Fruit fly (Drosophila melanogaster): ENCODE results near the gene Prosbeta2R1.

Gene Prosbeta2R1

DNA sequence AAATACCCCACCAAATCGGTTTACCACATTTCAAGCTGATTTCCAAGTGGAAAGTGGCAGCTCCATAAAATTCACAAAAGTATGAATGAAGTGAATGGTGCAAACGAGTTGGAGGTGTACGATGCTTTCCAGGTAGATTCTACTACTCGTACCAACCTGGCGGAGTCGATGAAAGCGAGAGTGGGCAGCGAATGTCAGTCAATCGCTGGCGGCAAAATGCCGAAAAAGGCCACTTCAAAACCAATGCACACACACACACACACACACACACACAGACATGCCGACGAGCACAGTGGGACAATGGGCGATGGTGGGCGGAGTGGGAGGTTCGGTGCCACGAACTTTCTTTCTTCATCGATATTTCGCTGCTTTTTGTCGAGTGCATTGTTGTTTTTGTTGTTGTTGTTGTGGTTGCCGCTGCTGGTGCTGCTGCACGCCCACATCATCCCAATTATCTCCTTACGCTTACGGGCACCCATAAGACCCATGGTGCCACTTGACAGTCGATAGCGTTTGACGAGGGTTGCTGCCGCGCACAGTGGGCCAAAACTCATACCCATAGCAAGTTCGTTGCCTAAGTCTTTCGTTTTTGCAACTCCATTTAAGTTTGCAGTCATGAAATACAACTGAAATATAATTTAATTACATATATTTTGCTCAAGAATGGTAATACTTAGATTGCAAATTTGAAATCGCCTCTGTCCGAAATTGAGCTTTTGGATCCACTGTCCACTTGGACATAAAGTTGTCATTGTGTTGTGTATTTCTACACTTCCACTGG, 25.3 kb upstream of the Prosbeta2R1 start (continued):
- TF ChIP-seq NfI (GFP tag; optimal IDR thresholded peaks at IDR 0.05) (peak; percentile 4), pfk (GFP tag; optimal IDR thresholded peaks at IDR 0.05) (no peak), Oaz (GFP tag; IDR thresholded peaks at IDR 0.05) (no peak), sr (GFP tag; IDR thresholded peaks at IDR 0.05) (no peak), HLH4C (GFP tag; IDR thresholded peaks at IDR 0.05; ENCODE audit: partially characterized antibody) (no peak), tll (GFP tag; optimal IDR thresholded peaks at IDR 0.05) (no peak), CG3281 (GFP tag; optimal IDR thresholded peaks at IDR 0.05) (no peak), Deaf1 (tag; optimal IDR thresholded peaks at IDR 0.05) (no peak), CG18476 (GFP tag; optimal IDR thresholded peaks at IDR 0.05) (no peak), tgo (GFP tag; IDR thresholded peaks at IDR 0.05) (peak; percentile 35; the same call in 1 of the 3 replicates), CG9876 (GFP tag; optimal IDR thresholded peaks at IDR 0.05) (no peak), chn (GFP tag; optimal IDR thresholded peaks at IDR 0.05) (no peak), CG3995 (GFP tag; optimal IDR thresholded peaks at IDR 0.05) (no peak), Lim3 (GFP tag; IDR thresholded peaks at IDR 0.05) (no peak), CG17385 (GFP tag; optimal IDR thresholded peaks at IDR 0.05) (no peak), CG10979 (tag; optimal IDR thresholded peaks at IDR 0.05) (peak; percentile 63), Opbp (GFP tag; IDR thresholded peaks at IDR 0.05; ENCODE audit: partially characterized antibody) (no peak), seq (GFP tag; IDR thresholded peaks at IDR 0.05) (no peak), CG16779 (GFP tag; IDR thresholded peaks at IDR 0.05) (no peak), dpn (GFP tag; optimal IDR thresholded peaks at IDR 0.05) (peak in 1 of 2 experiments; percentile 24), CG2712 (tag; optimal IDR thresholded peaks at IDR 0.05) (peak; percentile 40), CG1602 (GFP tag; optimal IDR thresholded peaks at IDR 0.05) (no peak), sens (GFP tag) (peak; percentile 91), tna (GFP tag; IDR thresholded peaks at IDR 0.05; ENCODE audit: partially characterized antibody) (no peak), Adf1 (GFP tag; IDR thresholded peaks at IDR 0.05) (no peak), cg (GFP tag; optimal IDR thresholded peaks at IDR 0.05) (peak; percentile 23), dysf (GFP tag; IDR thresholded peaks at IDR 0.05) (peak; percentile 51; the same call in 2 of the 3 replicates), CG17186 (GFP tag; optimal IDR thresholded peaks at IDR 0.05) (no peak), CG15601 (tag; optimal IDR thresholded peaks at IDR 0.05) (peak; percentile 1), vfl (GFP tag; optimal IDR thresholded peaks at IDR 0.05) (no peak), lbe (GFP tag; optimal IDR thresholded peaks at IDR 0.05) (peak; percentile 59), dmrt99B (tag; optimal IDR thresholded peaks at IDR 0.05) (peak; percentile 76), gsb-n (tag; optimal IDR thresholded peaks at IDR 0.05) (peak; percentile 34), stwl (tag; optimal IDR thresholded peaks at IDR 0.05) (no peak), MESR4 (GFP tag; optimal IDR thresholded peaks at IDR 0.05) (no peak), Stat92E (GFP tag; optimal IDR thresholded peaks at IDR 0.05) (no peak), bbx (GFP tag; IDR thresholded peaks at IDR 0.05; ENCODE audit: partially characterized antibody) (no peak), Dll (GFP tag; IDR thresholded peaks at IDR 0.05; ENCODE audit: partially characterized antibody) (no peak), Bdp1 (GFP tag; optimal IDR thresholded peaks at IDR 0.05) (no peak), klu (GFP tag; IDR thresholded peaks at IDR 0.05) (no peak), CG31441 (GFP tag; IDR thresholded peaks at IDR 0.05) (peak; percentile 70), CG30431 (GFP tag; optimal IDR thresholded peaks at IDR 0.05) (no peak), CG11398 (GFP tag; optimal IDR thresholded peaks at IDR 0.05) (no peak), phol (tag; optimal IDR thresholded peaks at IDR 0.05) (peak; percentile 62), twi (tag; optimal IDR thresholded peaks at IDR 0.05) (no peak), CrebB (tag; optimal IDR thresholded peaks at IDR 0.05) (no peak), lab (GFP tag; optimal IDR thresholded peaks at IDR 0.05) (peak; percentile 34), CHES-1-like (GFP tag; optimal IDR thresholded peaks at IDR 0.05) (no peak), tup (GFP tag; optimal IDR thresholded peaks at IDR 0.05) (no peak)
